Fruit fly (Drosophila melanogaster) whole organism, prepupa: ENCODE results near the gene eIF3l.

Source experiments
- CG11762 ChIP-seq: fragments of 200-800 bp; sonication (Bioruptor generic); optimal IDR thresholded peaks from 3 replicates; lab custom pipeline; 2016; ENCODE audit warnings: missing biosample characterization, missing genetic modification characterization; ENCODE audit not compliant: insufficient read depth
- CG16779 ChIP-seq: fragments of 200-800 bp; sonication (Bioruptor generic); optimal IDR thresholded peaks from 3 replicates; lab custom pipeline; 2017; ENCODE audit warnings: missing biosample characterization, mild to moderate bottlenecking, missing genetic modification characterization
- CG9139 ChIP-seq: fragments of 200-800 bp; sonication (Bioruptor generic); optimal IDR thresholded peaks from 3 replicates; lab custom pipeline; 2017; ENCODE audit warnings: missing biosample characterization, mild to moderate bottlenecking, missing genetic modification characterization
- Eip78C ChIP-seq: fragments of 200-800 bp; sonication (Bioruptor generic); peaks from one replicate; lab custom pipeline; 2016; ENCODE audit warnings: missing biosample characterization, missing genetic modification characterization
- Eip93F ChIP-seq: fragments of 200-800 bp; sonication (Bioruptor generic); optimal IDR thresholded peaks from 2 replicates; lab custom pipeline; 2016; ENCODE audit warnings: missing biosample characterization, mild to moderate bottlenecking, missing genetic modification characterization
- OdsH ChIP-seq: fragments of 200-800 bp; sonication (Bioruptor generic); optimal IDR thresholded peaks from 3 replicates; lab custom pipeline; 2016; ENCODE audit warnings: missing biosample characterization, missing genetic modification characterization
- Sox102F ChIP-seq: fragments of 200-800 bp; sonication (Bioruptor generic); optimal IDR thresholded peaks from 2 replicates; lab custom pipeline; 2016; ENCODE audit warnings: missing biosample characterization, mild to moderate bottlenecking, missing genetic modification characterization
- Sox15 ChIP-seq: fragments of 200-800 bp; sonication (Bioruptor generic); optimal IDR thresholded peaks from 3 replicates; lab custom pipeline; 2016; ENCODE audit warnings: missing biosample characterization, missing genetic modification characterization
- esn ChIP-seq: fragments of 200-800 bp; sonication (Bioruptor generic); optimal IDR thresholded peaks from 2 replicates; lab custom pipeline; 2016; ENCODE audit warnings: missing biosample characterization, mild to moderate bottlenecking, missing genetic modification characterization, moderate library complexity
- fkh ChIP-seq: fragments of 200-800 bp; sonication (Bioruptor generic); optimal IDR thresholded peaks from 3 replicates; lab custom pipeline; 2017; ENCODE audit warnings: missing biosample characterization, mild to moderate bottlenecking, missing genetic modification characterization, moderate library complexity
- svp ChIP-seq: fragments of 200-800 bp; sonication (Bioruptor generic); peaks from one replicate; lab custom pipeline; 2016; ENCODE audit warnings: missing biosample characterization, missing genetic modification characterization
- vri ChIP-seq: fragments of 200-800 bp; sonication (Bioruptor generic); optimal IDR thresholded peaks from 3 replicates; lab custom pipeline; 2016; ENCODE audit warnings: missing biosample characterization, mild to moderate bottlenecking, missing genetic modification characterization

DNA sequence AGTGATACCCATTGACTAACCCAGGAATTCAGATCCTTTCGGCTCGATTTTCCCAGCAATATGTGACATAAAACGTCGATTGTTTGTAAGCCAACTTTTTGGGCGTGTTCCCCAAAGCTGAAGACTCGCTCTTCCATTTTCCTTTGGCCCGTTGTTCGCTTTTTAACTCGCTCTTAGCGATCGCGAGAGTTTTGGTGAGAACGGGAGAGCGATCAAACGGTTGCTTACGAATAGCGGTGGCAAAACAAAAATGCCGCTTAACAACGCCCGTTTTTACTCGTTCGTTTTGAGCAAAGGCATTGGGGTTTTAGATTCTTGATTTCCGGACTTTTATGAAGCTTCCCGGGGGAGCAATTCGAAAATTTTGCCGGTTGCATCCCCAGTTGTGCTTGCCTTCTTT is 1.1 kb upstream of the eIF3l start:
- TF ChIP-seq vri, result no peak
- TF ChIP-seq Eip93F (GFP tag; lab: Kevin White, UChicago), result no peak
- TF ChIP-seq svp (GFP tag; lab: Kevin White, UChicago), result no peak
- no peak for TF ChIP-seq esn (GFP tag; lab: Kevin White, UChicago)
- no peak for TF ChIP-seq fkh
- no peak for TF ChIP-seq Eip78C
- TF ChIP-seq Sox15 (GFP tag; lab: Kevin White, UChicago), result no peak
- TF ChIP-seq CG9139, result no peak
- no peak for TF ChIP-seq OdsH (GFP tag; lab: Kevin White, UChicago)
- no peak for TF ChIP-seq CG16779 (tag; lab: Kevin White, UChicago)
- no peak for TF ChIP-seq CG11762 (GFP tag; lab: Kevin White, UChicago)
- TF ChIP-seq Sox102F (GFP tag; lab: Kevin White, UChicago), result no peak
